Fruit fly (Drosophila melanogaster) whole organism, wandering third instar larva: ENCODE measurements around the gene CG8564.

Experiments
- Abd-B ChIP-seq: fragments of >200 bp; optimal IDR thresholded peaks from 2 replicates; lab custom pipeline; 2017; ENCODE audit warnings: missing biosample characterization, missing genetic modification characterization
- OdsH ChIP-seq: fragments of 200-800 bp; sonication (Bioruptor generic); optimal IDR thresholded peaks from 2 replicates; lab custom pipeline; 2016; ENCODE audit warnings: missing biosample characterization, mild to moderate bottlenecking, missing genetic modification characterization
- h ChIP-seq: fragments of 200-800 bp; sonication (Bioruptor generic); optimal IDR thresholded peaks from 3 replicates; lab custom pipeline; 2016; ENCODE audit warnings: missing biosample characterization, mild to moderate bottlenecking, missing genetic modification characterization
- lola ChIP-seq: fragments of >200 bp; optimal IDR thresholded peaks from 2 replicates; lab custom pipeline; 2017; ENCODE audit warnings: missing biosample characterization, missing genetic modification characterization
- pan ChIP-seq: fragments of >200 bp; optimal IDR thresholded peaks from 2 replicates; lab custom pipeline; 2017
- psq ChIP-seq: fragments of 200-800 bp; sonication (Bioruptor generic); optimal IDR thresholded peaks from 3 replicates; lab custom pipeline; 2017; ENCODE audit warnings: missing biosample characterization, mild to moderate bottlenecking, missing genetic modification characterization, moderate library complexity

dm6 chr3L:7361095-7361522 is 26.6 kb downstream of the CG8564 start:
- no peak for TF ChIP-seq lola
- TF ChIP-seq OdsH = no peak
- no peak for TF ChIP-seq psq (GFP tag; lab: Kevin White, UChicago)
- TF ChIP-seq Abd-B (GFP tag; lab: Kevin White, UChicago) = no peak
- peak; percentile 23 for TF ChIP-seq h (GFP tag; lab: Kevin White, UChicago)
- TF ChIP-seq pan = no peak
